Worm (Caenorhabditis elegans) whole organism, L3 larva: ENCODE results near the gene D2023.6.

Experiments used
- R02D3.7 ChIP-seq: fragments of 150-350 bp; optimal IDR thresholded peaks from 2 replicates; lab custom pipeline; 2014; ENCODE audit warnings: missing biosample characterization, missing genetic modification characterization
- ZK546.5 ChIP-seq: sonication (generic microtip); optimal IDR thresholded peaks from 2 replicates; lab custom pipeline; 2017; ENCODE audit warnings: missing biosample characterization, missing genetic modification characterization
- aly-2 ChIP-seq: fragments of 150-350 bp; optimal IDR thresholded peaks from 2 replicates; lab custom pipeline; 2014; ENCODE audit warnings: missing biosample characterization, missing genetic modification characterization
- ceh-16 ChIP-seq: sonication (generic microtip); optimal IDR thresholded peaks from 2 replicates; lab custom pipeline; 2017; ENCODE audit warnings: missing biosample characterization, missing genetic modification characterization
- ceh-28 ChIP-seq: fragments of 150-350 bp; optimal IDR thresholded peaks from 2 replicates; lab custom pipeline; 2014; ENCODE audit warnings: missing biosample characterization, missing genetic modification reagents, missing genetic modification characterization
- ceh-82 ChIP-seq: fragments of 150-350 bp; optimal IDR thresholded peaks from 2 replicates; lab custom pipeline; 2014; ENCODE audit warnings: missing biosample characterization, missing genetic modification characterization
- daf-12 ChIP-seq: fragments of 150-350 bp; optimal IDR thresholded peaks from 2 replicates; lab custom pipeline; 2014; ENCODE audit warnings: missing biosample characterization, missing genetic modification reagents, missing genetic modification characterization
- egl-27 ChIP-seq: sonication (generic microtip); optimal IDR thresholded peaks from 4 replicates; lab custom pipeline; 2017; ENCODE audit warnings: missing biosample characterization, missing genetic modification reagents, missing genetic modification characterization
- egl-5 ChIP-seq: fragments of 150-350 bp; optimal IDR thresholded peaks from 2 replicates; lab custom pipeline; 2017; ENCODE audit warnings: missing biosample characterization, missing genetic modification reagents, missing genetic modification characterization, inconsistent platforms
- elt-2 ChIP-seq: sonication (generic microtip); optimal IDR thresholded peaks from 2 replicates; lab custom pipeline; 2016; ENCODE audit warnings: missing genetic modification reagents, mild to moderate bottlenecking, missing genetic modification characterization, missing compliant biosample characterization
- elt-3 ChIP-seq, 3 experiments: fragments of 150-350 bp in 1 of 3; sonication (generic microtip) in 2 of 3; optimal IDR thresholded peaks; 2 replicates in 2 of 3; 4 replicates in 1 of 3; lab custom pipeline; 2014 to 2017; ENCODE audit warnings: missing biosample characterization in 3 of 3, missing genetic modification characterization in 3 of 3
- fkh-10 ChIP-seq: sonication (generic microtip); optimal IDR thresholded peaks from 2 replicates; lab custom pipeline; 2017; ENCODE audit warnings: missing biosample characterization, missing genetic modification reagents, missing genetic modification characterization
- fos-1 ChIP-seq: fragments of 150-350 bp; optimal IDR thresholded peaks from 2 replicates; lab custom pipeline; 2014; ENCODE audit warnings: missing biosample characterization, missing genetic modification characterization
- jun-1 ChIP-seq: fragments of 150-350 bp; optimal IDR thresholded peaks from 2 replicates; lab custom pipeline; 2014; ENCODE audit warnings: missing biosample characterization, missing genetic modification reagents, missing genetic modification characterization
- lin-15B ChIP-seq: fragments of 150-350 bp; optimal IDR thresholded peaks from 2 replicates; lab custom pipeline; 2014; ENCODE audit warnings: missing biosample characterization, missing genetic modification characterization
- lin-39 ChIP-seq: fragments of 150-350 bp; optimal IDR thresholded peaks from 2 replicates; lab custom pipeline; 2018; ENCODE audit warnings: missing biosample characterization, missing genetic modification reagents, missing genetic modification characterization
- lsy-12 ChIP-seq: sonication (generic microtip); optimal IDR thresholded peaks from 2 replicates; lab custom pipeline; 2016; ENCODE audit warnings: mild to moderate bottlenecking, missing genetic modification characterization, missing compliant biosample characterization
- mdl-1 ChIP-seq: fragments of 150-350 bp; optimal IDR thresholded peaks from 2 replicates; lab custom pipeline; 2014; ENCODE audit warnings: missing biosample characterization, missing genetic modification characterization
- mml-1 ChIP-seq: fragments of 150-350 bp; sonication (generic microtip); optimal IDR thresholded peaks from 3 replicates; lab custom pipeline; 2014; ENCODE audit warnings: missing biosample characterization, missing genetic modification characterization
- nfya-1 ChIP-seq: sonication (generic microtip); optimal IDR thresholded peaks from 2 replicates; lab custom pipeline; 2017; ENCODE audit warnings: missing genetic modification characterization, mild to moderate bottlenecking, missing compliant biosample characterization, antibody characterized with exemption, moderate library complexity; ENCODE audit not compliant: insufficient read depth
- nhr-11 ChIP-seq: fragments of 150-350 bp; optimal IDR thresholded peaks from 2 replicates; lab custom pipeline; 2014; ENCODE audit warnings: missing biosample characterization, missing genetic modification characterization
- nhr-23 ChIP-seq: fragments of 150-350 bp; optimal IDR thresholded peaks from 2 replicates; lab custom pipeline; 2014; ENCODE audit warnings: missing biosample characterization, missing genetic modification reagents, missing genetic modification characterization
- nhr-25 ChIP-seq: sonication (generic microtip); optimal IDR thresholded peaks from 2 replicates; lab custom pipeline; 2017; ENCODE audit warnings: missing biosample characterization, missing genetic modification characterization
- nhr-43 ChIP-seq: sonication (generic microtip); optimal IDR thresholded peaks from 2 replicates; lab custom pipeline; 2016; ENCODE audit warnings: mild to moderate bottlenecking, missing genetic modification characterization, missing compliant biosample characterization; ENCODE audit not compliant: poor library complexity, severe bottlenecking
- nhr-67 ChIP-seq: fragments of 150-350 bp; optimal IDR thresholded peaks from 2 replicates; lab custom pipeline; 2014; ENCODE audit warnings: missing biosample characterization, missing genetic modification characterization
- nhr-76 ChIP-seq: fragments of 150-350 bp; sonication (generic microtip); optimal IDR thresholded peaks from 5 replicates; lab custom pipeline; 2014; ENCODE audit warnings: missing biosample characterization, missing genetic modification characterization
- pha-4 ChIP-seq: fragments of 150-350 bp; optimal IDR thresholded peaks from 2 replicates; lab custom pipeline; 2014; ENCODE audit warnings: missing biosample characterization, missing genetic modification reagents, missing genetic modification characterization
- pqm-1 ChIP-seq: fragments of 150-350 bp; optimal IDR thresholded peaks from 2 replicates; lab custom pipeline; 2017; ENCODE audit warnings: missing biosample characterization, missing genetic modification characterization, inconsistent platforms
- sea-2 ChIP-seq: fragments of 150-350 bp; sonication (generic microtip); optimal IDR thresholded peaks from 4 replicates; lab custom pipeline; 2014; ENCODE audit warnings: missing biosample characterization, missing genetic modification reagents, missing genetic modification characterization
- skn-1 ChIP-seq: fragments of 150-350 bp; optimal IDR thresholded peaks from 2 replicates; lab custom pipeline; 2014; ENCODE audit warnings: missing biosample characterization, missing genetic modification characterization
- snpc-4 ChIP-seq: fragments of 150-350 bp; optimal IDR thresholded peaks from 2 replicates; lab custom pipeline; 2014; ENCODE audit warnings: missing biosample characterization, missing genetic modification characterization
- tbx-2 ChIP-seq: sonication (generic microtip); optimal IDR thresholded peaks from 2 replicates; lab custom pipeline; 2016; ENCODE audit warnings: mild to moderate bottlenecking, missing genetic modification characterization, missing compliant biosample characterization
- unc-39 ChIP-seq: sonication (generic microtip); optimal IDR thresholded peaks from 4 replicates; lab custom pipeline; 2017; ENCODE audit warnings: missing biosample characterization, missing genetic modification characterization
- unc-62 ChIP-seq: fragments of 150-350 bp; sonication (generic microtip); optimal IDR thresholded peaks from 4 replicates; lab custom pipeline; 2014; ENCODE audit warnings: missing biosample characterization, missing genetic modification reagents, missing genetic modification characterization
- zag-1 ChIP-seq: fragments of 150-350 bp; optimal IDR thresholded peaks from 2 replicates; lab custom pipeline; 2014; ENCODE audit warnings: missing biosample characterization, missing genetic modification characterization
- ztf-11 ChIP-seq: fragments of 150-350 bp; optimal IDR thresholded peaks from 2 replicates; lab custom pipeline; 2014; ENCODE audit warnings: missing biosample characterization, missing genetic modification characterization

D2023.6 gene

DNA sequence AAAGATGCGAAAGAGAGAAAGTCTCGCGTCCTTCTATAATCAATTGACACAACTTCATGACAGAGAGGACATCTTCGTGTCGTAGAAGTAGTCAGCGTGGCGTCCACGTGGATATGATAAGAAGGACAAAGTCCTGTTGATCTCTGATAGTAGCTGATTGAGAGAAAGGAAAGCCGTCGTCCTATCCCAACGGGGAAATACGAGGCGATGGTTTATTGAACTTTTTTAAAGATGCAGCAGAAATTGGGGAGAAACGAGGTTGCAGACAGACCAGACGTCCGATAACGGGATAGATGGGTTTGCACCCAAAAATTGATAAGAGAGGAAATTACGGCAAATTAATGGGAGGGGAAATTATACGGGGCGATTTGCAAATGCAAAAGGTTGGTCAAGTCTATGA, 24.6 kb upstream of the D2023.6 start:
- TF ChIP-seq unc-39 = no peak
- TF ChIP-seq mml-1 = peak; percentile 60
- TF ChIP-seq tbx-2 (tag; lab: Kevin White, UChicago) = peak; percentile 86
- peak; percentile 69 for TF ChIP-seq R02D3.7
- no peak for TF ChIP-seq egl-5 (tag; lab: Kevin White, UChicago)
- TF ChIP-seq elt-3 (tag; optimal IDR thresholded peaks at IDR 0.05; lab: Kevin White, UChicago) = peak; percentile 81 to 94 (median 89)
- peak; percentile 98 for TF ChIP-seq nhr-23 (tag; lab: Kevin White, UChicago)
- TF ChIP-seq nhr-43 (tag; lab: Kevin White, UChicago) = peak; percentile 99
- TF ChIP-seq nhr-25 (tag; lab: Kevin White, UChicago) = peak; percentile 96
- peak; percentile 23 for TF ChIP-seq unc-62 (GFP tag; lab: Kevin White, UChicago)
- TF ChIP-seq fos-1 (tag; lab: Kevin White, UChicago) = no peak
- TF ChIP-seq ceh-28 (tag; lab: Kevin White, UChicago) = peak; percentile 41
- peak; percentile 32 for TF ChIP-seq elt-2 (tag; lab: Kevin White, UChicago)
- TF ChIP-seq egl-27 = peak; percentile 90
- peak; percentile 46 for TF ChIP-seq jun-1 (tag; lab: Kevin White, UChicago)
- peak; percentile 27 for TF ChIP-seq nfya-1 (tag; lab: Kevin White, UChicago)
- no peak for TF ChIP-seq zag-1 (tag; lab: Kevin White, UChicago)
- TF ChIP-seq mdl-1 (tag; lab: Kevin White, UChicago) = peak; percentile 76
- peak; percentile 65 for TF ChIP-seq lsy-12 (tag; lab: Kevin White, UChicago)
- TF ChIP-seq, all 47 proteins: peak for 15

DNA sequence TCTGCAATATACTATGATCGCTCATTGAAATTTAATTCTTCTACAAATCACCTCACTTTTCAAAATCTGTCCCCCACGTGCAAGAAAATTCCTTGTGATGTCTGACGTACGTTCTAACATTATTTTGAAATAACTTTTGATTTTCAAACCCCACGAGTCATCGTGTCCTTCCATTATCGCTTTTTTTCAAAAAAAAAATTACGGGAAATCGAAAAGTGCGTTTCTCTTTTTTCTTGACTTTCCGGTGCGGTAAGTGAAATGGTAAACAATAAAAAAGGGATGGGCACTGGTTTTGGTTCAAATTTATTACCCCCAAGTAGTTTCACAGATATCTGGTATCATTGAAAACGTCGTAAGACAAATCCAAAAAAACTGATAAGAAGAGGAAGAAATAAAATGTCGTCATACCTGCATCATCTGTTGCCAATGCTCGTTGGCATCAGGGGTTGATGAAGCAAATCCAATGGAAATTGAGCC, 23.6 kb upstream of the D2023.6 start:
- TF ChIP-seq pqm-1 (tag; lab: Kevin White, UChicago) = no peak
- no peak for TF ChIP-seq jun-1 (tag; lab: Kevin White, UChicago)
- no peak for TF ChIP-seq fkh-10
- TF ChIP-seq nhr-43 (tag; lab: Kevin White, UChicago) = peak; percentile 40
- no peak for TF ChIP-seq lin-15B (tag; lab: Kevin White, UChicago)
- TF ChIP-seq sea-2 (GFP tag; lab: Kevin White, UChicago) = no peak
- no peak for TF ChIP-seq ceh-28 (tag; lab: Kevin White, UChicago)
- TF ChIP-seq elt-3 (tag; optimal IDR thresholded peaks at IDR 0.05; lab: Kevin White, UChicago) = peak in 1 of 3 experiments; percentile 17
- TF ChIP-seq snpc-4 (tag; lab: Kevin White, UChicago) = no peak
- TF ChIP-seq nhr-25 (tag; lab: Kevin White, UChicago) = peak; percentile 10
- TF ChIP-seq tbx-2 (tag; lab: Kevin White, UChicago) = no peak
- TF ChIP-seq, all 47 proteins: peak for 3

DNA sequence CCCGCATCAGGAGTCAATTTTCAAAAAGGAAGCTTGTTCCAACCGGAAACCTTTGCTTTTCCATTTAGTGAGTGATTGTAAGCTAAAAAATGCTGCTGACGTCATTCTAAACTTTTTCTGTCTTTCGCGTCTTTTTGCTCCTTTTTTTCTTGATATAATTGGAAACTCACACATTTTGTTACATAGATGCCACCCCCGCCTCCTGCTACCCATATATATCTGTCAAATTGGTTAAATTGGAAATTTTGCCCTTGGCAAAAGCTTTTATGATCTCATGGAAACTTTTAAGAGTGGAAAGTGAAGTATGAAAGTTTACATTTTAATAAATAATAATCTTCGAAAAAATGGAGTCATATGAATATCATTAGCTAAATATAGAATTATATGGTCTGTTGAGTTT, 17.2 kb upstream of the D2023.6 start:
- TF ChIP-seq ceh-82 (tag; lab: Kevin White, UChicago) = no peak
- TF ChIP-seq R02D3.7 = no peak
- TF ChIP-seq tbx-2 (tag; lab: Kevin White, UChicago) = no peak
- no peak for TF ChIP-seq nhr-67 (tag; lab: Kevin White, UChicago)
- TF ChIP-seq ceh-16 (tag; lab: Kevin White, UChicago) = no peak
- no peak for TF ChIP-seq unc-39
- no peak for TF ChIP-seq nhr-11 (tag; lab: Kevin White, UChicago)
- no peak for TF ChIP-seq nhr-76 (tag; lab: Kevin White, UChicago)

DNA sequence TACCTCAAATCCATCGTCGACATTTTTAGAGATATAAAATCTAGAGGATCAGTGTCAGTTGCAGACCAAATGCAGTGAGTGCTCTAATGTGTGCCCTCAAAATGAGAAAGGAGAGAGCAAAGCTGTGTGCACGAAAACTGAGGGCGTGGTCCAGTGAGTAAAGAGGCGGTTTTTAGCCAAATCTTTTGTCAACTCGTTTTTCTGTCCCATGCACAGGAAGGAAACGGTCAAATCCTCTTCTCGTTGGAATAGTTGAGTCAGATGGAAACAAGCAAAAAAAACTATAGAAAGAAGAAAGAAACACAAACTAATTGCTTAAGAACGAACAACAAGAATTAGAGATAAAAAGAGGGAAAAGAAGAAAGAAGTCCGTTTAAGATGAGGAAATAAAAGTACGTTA, 15.2 kb upstream of the D2023.6 start, which contains the start of gene D2023.3:
Gene D2023.3 (minus strand): TSS at position 101 of the 400 bp plus-strand sequence.
- TF ChIP-seq pqm-1 (tag; lab: Kevin White, UChicago) (no peak), nhr-67 (tag; lab: Kevin White, UChicago) (no peak), ztf-11 (tag; lab: Kevin White, UChicago) (no peak), jun-1 (tag; lab: Kevin White, UChicago) (no peak), nhr-43 (tag; lab: Kevin White, UChicago) (no peak), daf-12 (tag; lab: Kevin White, UChicago) (no peak), lin-39 (tag; lab: Kevin White, UChicago) (no peak), egl-27 (no peak), elt-2 (tag; lab: Kevin White, UChicago) (no peak), ZK546.5 (no peak), mdl-1 (tag; lab: Kevin White, UChicago) (no peak), ceh-28 (tag; lab: Kevin White, UChicago) (no peak), skn-1 (tag; lab: Kevin White, UChicago) (no peak), aly-2 (no peak), pha-4 (no peak), fos-1 (tag; lab: Kevin White, UChicago) (no peak), R02D3.7 (no peak)
- TF ChIP-seq, all 47 proteins: peak for 0
